Worm (Caenorhabditis elegans) whole organism, L3 larva: ENCODE data around the gene tmed-13.

Source experiments
- R02D3.7 ChIP-seq: fragments of 150-350 bp; optimal IDR thresholded peaks from 2 replicates; lab custom pipeline; 2014; ENCODE audit warnings: missing biosample characterization, missing genetic modification characterization
- ZK546.5 ChIP-seq: sonication (generic microtip); optimal IDR thresholded peaks from 2 replicates; lab custom pipeline; 2017; ENCODE audit warnings: missing biosample characterization, missing genetic modification characterization
- aly-2 ChIP-seq: fragments of 150-350 bp; optimal IDR thresholded peaks from 2 replicates; lab custom pipeline; 2014; ENCODE audit warnings: missing biosample characterization, missing genetic modification characterization
- ceh-16 ChIP-seq: sonication (generic microtip); optimal IDR thresholded peaks from 2 replicates; lab custom pipeline; 2017; ENCODE audit warnings: missing biosample characterization, missing genetic modification characterization
- ceh-82 ChIP-seq: fragments of 150-350 bp; optimal IDR thresholded peaks from 2 replicates; lab custom pipeline; 2014; ENCODE audit warnings: missing biosample characterization, missing genetic modification characterization
- ceh-9 ChIP-seq: sonication (generic microtip); optimal IDR thresholded peaks from 2 replicates; lab custom pipeline; 2018; ENCODE audit warnings: missing biosample characterization, missing genetic modification characterization
- elt-1 ChIP-seq: fragments of 150-350 bp; optimal IDR thresholded peaks from 2 replicates; lab custom pipeline; 2014; ENCODE audit warnings: missing biosample characterization, missing genetic modification characterization
- elt-2 ChIP-seq: sonication (generic microtip); optimal IDR thresholded peaks from 2 replicates; lab custom pipeline; 2016; ENCODE audit warnings: missing genetic modification reagents, mild to moderate bottlenecking, missing genetic modification characterization, missing compliant biosample characterization
- elt-3 ChIP-seq, 3 experiments: fragments of 150-350 bp in 1 of 3; sonication (generic microtip) in 2 of 3; optimal IDR thresholded peaks; 2 replicates in 2 of 3; 4 replicates in 1 of 3; lab custom pipeline; 2014 to 2017; ENCODE audit warnings: missing biosample characterization in 3 of 3, missing genetic modification characterization in 3 of 3
- eor-1 ChIP-seq, 2 experiments: fragments of 150-350 bp; optimal IDR thresholded peaks; 2 replicates each; lab custom pipeline; 2014 to 2018; ENCODE audit warnings: missing biosample characterization in 2 of 2, missing genetic modification characterization in 2 of 2
- hmg-11 ChIP-seq: sonication (generic microtip); optimal IDR thresholded peaks from 2 replicates; lab custom pipeline; 2016; ENCODE audit warnings: missing genetic modification characterization, missing compliant biosample characterization
- jun-1 ChIP-seq: fragments of 150-350 bp; optimal IDR thresholded peaks from 2 replicates; lab custom pipeline; 2014; ENCODE audit warnings: missing biosample characterization, missing genetic modification reagents, missing genetic modification characterization
- lin-15B ChIP-seq: fragments of 150-350 bp; optimal IDR thresholded peaks from 2 replicates; lab custom pipeline; 2014; ENCODE audit warnings: missing biosample characterization, missing genetic modification characterization
- lin-39 ChIP-seq: fragments of 150-350 bp; optimal IDR thresholded peaks from 2 replicates; lab custom pipeline; 2018; ENCODE audit warnings: missing biosample characterization, missing genetic modification reagents, missing genetic modification characterization
- lsy-12 ChIP-seq: sonication (generic microtip); optimal IDR thresholded peaks from 2 replicates; lab custom pipeline; 2016; ENCODE audit warnings: mild to moderate bottlenecking, missing genetic modification characterization, missing compliant biosample characterization
- nfya-1 ChIP-seq: sonication (generic microtip); optimal IDR thresholded peaks from 2 replicates; lab custom pipeline; 2017; ENCODE audit warnings: missing genetic modification characterization, mild to moderate bottlenecking, missing compliant biosample characterization, antibody characterized with exemption, moderate library complexity; ENCODE audit not compliant: insufficient read depth
- nhr-237 ChIP-seq: fragments of 150-350 bp; optimal IDR thresholded peaks from 2 replicates; lab custom pipeline; 2014; ENCODE audit warnings: missing biosample characterization, missing genetic modification characterization
- nhr-25 ChIP-seq: sonication (generic microtip); optimal IDR thresholded peaks from 2 replicates; lab custom pipeline; 2017; ENCODE audit warnings: missing biosample characterization, missing genetic modification characterization
- nhr-28 ChIP-seq: fragments of 150-350 bp; optimal IDR thresholded peaks from 2 replicates; lab custom pipeline; 2014; ENCODE audit warnings: missing biosample characterization, missing genetic modification characterization
- nhr-43 ChIP-seq: sonication (generic microtip); optimal IDR thresholded peaks from 2 replicates; lab custom pipeline; 2016; ENCODE audit warnings: mild to moderate bottlenecking, missing genetic modification characterization, missing compliant biosample characterization; ENCODE audit not compliant: poor library complexity, severe bottlenecking
- nhr-67 ChIP-seq: fragments of 150-350 bp; optimal IDR thresholded peaks from 2 replicates; lab custom pipeline; 2014; ENCODE audit warnings: missing biosample characterization, missing genetic modification characterization
- nhr-76 ChIP-seq: fragments of 150-350 bp; sonication (generic microtip); optimal IDR thresholded peaks from 5 replicates; lab custom pipeline; 2014; ENCODE audit warnings: missing biosample characterization, missing genetic modification characterization
- pha-4 ChIP-seq: fragments of 150-350 bp; optimal IDR thresholded peaks from 2 replicates; lab custom pipeline; 2014; ENCODE audit warnings: missing biosample characterization, missing genetic modification reagents, missing genetic modification characterization
- pqm-1 ChIP-seq: fragments of 150-350 bp; optimal IDR thresholded peaks from 2 replicates; lab custom pipeline; 2017; ENCODE audit warnings: missing biosample characterization, missing genetic modification characterization, inconsistent platforms
- skn-1 ChIP-seq: fragments of 150-350 bp; optimal IDR thresholded peaks from 2 replicates; lab custom pipeline; 2014; ENCODE audit warnings: missing biosample characterization, missing genetic modification characterization
- snpc-4 ChIP-seq: fragments of 150-350 bp; optimal IDR thresholded peaks from 2 replicates; lab custom pipeline; 2014; ENCODE audit warnings: missing biosample characterization, missing genetic modification characterization
- tbx-2 ChIP-seq: sonication (generic microtip); optimal IDR thresholded peaks from 2 replicates; lab custom pipeline; 2016; ENCODE audit warnings: mild to moderate bottlenecking, missing genetic modification characterization, missing compliant biosample characterization
- zag-1 ChIP-seq: fragments of 150-350 bp; optimal IDR thresholded peaks from 2 replicates; lab custom pipeline; 2014; ENCODE audit warnings: missing biosample characterization, missing genetic modification characterization

tmed-13 gene

DNA sequence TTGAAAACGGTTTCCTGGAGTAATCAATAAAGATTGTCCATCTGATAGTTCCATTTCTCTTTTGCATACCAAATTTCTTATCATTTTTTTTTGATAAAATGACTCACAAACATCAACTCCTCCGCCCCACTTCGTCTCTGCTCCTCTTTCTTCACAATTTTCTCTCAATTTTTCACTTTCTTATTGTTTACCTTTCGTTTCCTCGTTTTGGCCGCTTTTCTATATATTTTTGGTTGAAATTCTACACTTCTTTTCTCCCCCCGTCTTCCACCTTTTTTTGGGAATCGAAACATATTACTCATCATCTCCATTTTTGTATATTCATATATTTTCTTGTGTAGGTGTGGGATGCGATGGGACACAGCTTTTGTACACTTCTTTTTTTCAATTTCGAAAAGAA, 31.5 kb upstream of the tmed-13 start:
- TF ChIP-seq elt-2 (tag; lab: Kevin White, UChicago) = peak; percentile 80
- TF ChIP-seq eor-1 (tag; optimal IDR thresholded peaks at IDR 0.05; lab: Kevin White, UChicago) = no peak
- peak; percentile 72 for TF ChIP-seq pha-4 (tag; lab: Kevin White, UChicago)
- peak; percentile 58 for TF ChIP-seq pqm-1 (tag; lab: Kevin White, UChicago)
- peak; percentile 2 for TF ChIP-seq jun-1
- no peak for TF ChIP-seq elt-1 (tag; lab: Kevin White, UChicago)
- TF ChIP-seq nfya-1 (tag; lab: Kevin White, UChicago) = no peak

DNA sequence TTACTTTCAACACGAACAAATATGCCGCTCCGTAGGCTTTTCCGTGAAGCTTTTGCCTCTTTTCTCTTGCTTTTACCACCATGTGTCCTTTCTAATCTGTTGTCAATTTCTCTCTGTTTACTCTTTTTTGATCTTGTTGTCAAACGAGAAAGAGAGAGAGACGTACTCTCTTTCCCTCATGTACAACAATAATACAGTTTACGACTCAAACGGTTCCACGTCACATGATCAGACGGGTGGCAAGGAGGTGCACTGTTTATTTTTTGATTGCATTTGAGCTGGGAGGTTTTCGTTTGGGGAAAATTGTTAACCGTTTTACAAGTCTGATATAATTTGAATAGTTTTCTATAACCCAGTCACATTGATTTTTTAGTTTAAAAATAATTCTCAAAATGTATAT, 29.7 kb upstream of the tmed-13 start:
- TF ChIP-seq pqm-1 (tag; lab: Kevin White, UChicago) = peak; percentile 56
- TF ChIP-seq elt-2 (tag; lab: Kevin White, UChicago) = peak; percentile 58
- TF ChIP-seq zag-1 (tag; lab: Kevin White, UChicago) = no peak
- peak; percentile 100 for TF ChIP-seq pha-4 (tag; lab: Kevin White, UChicago)
- TF ChIP-seq, all 47 proteins: peak for 3

DNA sequence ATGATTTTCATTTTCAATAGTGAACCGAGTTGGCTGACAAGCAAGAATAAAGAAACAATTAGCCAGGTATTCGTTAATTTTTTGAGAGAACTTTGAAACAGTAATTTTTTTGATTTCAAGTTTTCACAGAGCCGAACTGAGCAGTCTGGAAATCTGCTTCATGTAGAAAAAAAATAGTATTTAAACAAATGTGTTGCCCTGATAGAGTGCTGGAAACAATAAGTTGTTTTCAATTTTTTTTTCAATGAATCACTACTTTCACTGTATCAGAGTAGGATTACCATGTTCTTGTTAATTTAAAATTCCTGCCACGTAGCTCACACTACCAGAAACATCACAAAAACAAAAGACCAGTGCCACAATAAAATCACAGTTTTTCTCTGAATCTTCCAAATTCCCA, 29.2 kb upstream of the tmed-13 start:
- TF ChIP-seq ceh-9 (tag; lab: Kevin White, UChicago) (no peak), ceh-82 (tag; lab: Kevin White, UChicago) (no peak), aly-2 (tag; lab: Kevin White, UChicago) (no peak), nhr-43 (tag; lab: Kevin White, UChicago) (no peak), ZK546.5 (tag; lab: Kevin White, UChicago) (no peak), elt-2 (tag; lab: Kevin White, UChicago) (no peak), hmg-11 (tag; lab: Kevin White, UChicago) (no peak), nhr-28 (tag; lab: Kevin White, UChicago) (no peak), elt-3 (tag; optimal IDR thresholded peaks at IDR 0.05; lab: Kevin White, UChicago) (no peak), skn-1 (tag; lab: Kevin White, UChicago) (no peak), tbx-2 (tag; lab: Kevin White, UChicago) (no peak), elt-1 (tag; lab: Kevin White, UChicago) (no peak), nhr-76 (tag; lab: Kevin White, UChicago) (no peak), lin-15B (tag; lab: Kevin White, UChicago) (no peak), nfya-1 (tag; lab: Kevin White, UChicago) (no peak), eor-1 (tag; optimal IDR thresholded peaks at IDR 0.05; lab: Kevin White, UChicago) (no peak)

DNA sequence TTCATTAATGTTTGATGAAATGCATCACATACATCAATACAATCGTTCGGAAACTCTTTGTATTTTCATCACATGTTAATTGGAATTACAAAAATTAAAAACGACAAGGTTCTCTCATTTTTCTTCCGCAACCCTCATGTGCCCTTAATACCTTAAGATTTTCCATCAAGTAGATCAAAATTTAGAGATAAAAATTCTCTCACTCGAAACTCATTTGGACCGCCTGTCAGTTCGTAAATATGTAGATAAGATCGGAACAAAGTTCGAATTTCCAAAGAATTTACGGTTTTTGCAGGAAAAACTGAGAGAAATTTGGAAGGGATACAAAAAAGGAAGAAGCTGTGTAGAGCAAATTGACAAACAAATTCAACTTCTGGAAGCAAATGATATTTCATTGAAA, 24.9 kb upstream of the tmed-13 start:
- peak; percentile 21 for TF ChIP-seq nhr-25
- no peak for TF ChIP-seq ceh-9 (tag; lab: Kevin White, UChicago)
- TF ChIP-seq elt-1 (tag; lab: Kevin White, UChicago) = peak; percentile 65

DNA sequence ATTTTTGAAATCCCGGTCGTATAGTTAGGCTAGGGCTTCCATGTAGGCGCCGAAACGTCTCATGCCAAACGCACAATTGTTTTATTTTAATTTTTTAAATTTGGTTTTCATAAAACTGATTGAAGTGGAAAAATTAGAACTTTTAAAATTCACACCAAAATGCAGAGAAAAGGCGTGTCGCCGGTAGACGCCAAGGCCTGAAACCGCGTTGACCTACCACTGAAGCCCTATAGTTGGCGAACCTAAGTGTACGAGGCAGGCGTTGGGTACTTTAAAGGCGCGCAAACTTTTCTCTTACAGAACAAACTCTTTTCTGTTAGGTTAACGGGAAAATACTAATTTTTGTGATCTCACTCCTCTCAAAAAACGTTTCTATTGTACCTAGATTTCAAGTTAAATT, 22.1 kb upstream of the tmed-13 start, which contains the start of gene Y73B6BL.44:
Y73B6BL.44 (plus strand) TSS at position 301 of the 400 bp plus-strand sequence.
- TF ChIP-seq ceh-16 (tag; lab: Kevin White, UChicago) (no peak), nfya-1 (tag; lab: Kevin White, UChicago) (no peak), R02D3.7 (tag; lab: Kevin White, UChicago) (no peak), ZK546.5 (tag; lab: Kevin White, UChicago) (no peak), lin-39 (tag; lab: Kevin White, UChicago) (no peak), pha-4 (tag; lab: Kevin White, UChicago) (no peak), nhr-67 (tag; lab: Kevin White, UChicago) (no peak), nhr-237 (tag; lab: Kevin White, UChicago) (no peak), tbx-2 (tag; lab: Kevin White, UChicago) (no peak), nhr-28 (tag; lab: Kevin White, UChicago) (no peak), lin-15B (tag; lab: Kevin White, UChicago) (no peak)

DNA sequence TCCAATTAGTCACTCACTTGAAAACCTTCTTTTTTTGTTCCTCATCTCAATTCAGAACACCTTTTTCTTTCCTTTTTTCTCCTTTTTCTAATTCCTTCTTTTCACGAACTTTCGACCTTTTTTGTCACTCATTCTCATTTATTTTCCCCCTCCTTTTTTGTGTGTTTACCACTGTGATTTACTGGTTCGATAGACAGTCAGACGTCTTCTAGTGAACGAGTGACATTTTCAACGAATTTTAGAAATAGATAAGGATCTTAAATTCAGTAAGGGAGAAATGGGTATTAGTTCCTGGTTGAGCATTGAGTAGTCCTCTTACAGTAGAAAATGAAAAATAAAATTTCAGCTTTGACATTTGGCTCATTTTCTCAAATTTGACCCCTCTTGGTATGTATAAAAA, 20.7 kb upstream of the tmed-13 start:
- TF ChIP-seq elt-1 (tag; lab: Kevin White, UChicago) (peak; percentile 74), snpc-4 (tag; lab: Kevin White, UChicago) (no peak), lsy-12 (no peak), nhr-25 (peak; percentile 33)
